Fruit fly (Drosophila melanogaster): Measurements from ENCODE around the gene CG34288.

DNA sequence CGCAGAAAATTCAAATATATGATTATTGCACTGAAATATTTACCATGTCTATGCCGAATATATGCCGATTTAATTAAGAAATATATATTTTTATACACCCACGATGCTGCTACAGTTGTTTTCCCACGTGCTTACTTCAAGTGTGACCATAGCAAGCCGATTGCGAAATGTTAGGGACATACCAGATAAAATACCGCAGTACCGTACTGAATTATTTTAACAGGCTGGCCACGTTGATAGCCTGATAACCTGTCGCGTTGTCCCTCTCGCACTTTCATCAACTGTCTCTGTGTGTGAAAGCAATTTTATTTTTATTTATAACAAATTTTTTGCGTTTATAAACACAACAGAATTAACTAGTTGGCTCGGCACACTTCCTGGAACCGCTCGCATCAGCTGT is 26.2 kb downstream of the CG34288 start, which contains the start of the genes Nop56 and mats:
- TF ChIP-seq CG8478 (optimal IDR thresholded peaks at IDR 0.05), result no peak
- peak in 1 of 2 experiments; percentile 24 for TF ChIP-seq CTCF (optimal IDR thresholded peaks at IDR 0.05)

Data from S2 (cell line).